2 fruit fly cellular contexts compared by ENCODE assay signal in the genomic region with DNA sequence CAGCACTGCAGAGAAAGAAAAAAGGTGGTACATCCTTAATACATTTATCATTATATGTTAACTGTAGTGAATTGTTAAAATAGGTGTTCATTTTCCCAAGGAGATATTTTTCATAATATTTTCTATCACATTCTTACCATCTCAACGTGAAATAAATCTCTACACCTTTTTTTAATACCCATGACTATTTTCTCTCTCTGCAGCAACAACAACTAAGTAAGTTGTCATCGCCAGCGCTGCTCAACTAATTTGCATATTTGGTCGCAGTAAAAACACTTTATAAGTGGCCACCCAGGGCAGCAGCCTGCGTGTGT.
TF ChIP-seq lines count a peak whose summit lies in the region.

No protein-coding gene starts in this region.

TF ChIP-seq in whole organism, embryonic, 481 proteins besides CTCF, POLR2A, EP300 and RAD21 (continued from another document and continues in another):
- TF ChIP-seq CG6689 (GFP tag; IDR thresholded peaks at IDR 0.05; lab: Robert Waterston, UW) (peak; percentile 29; the same call in 1 of the 2 replicates), Dek (tag; optimal IDR thresholded peaks at IDR 0.05; lab: Kevin White, UChicago) (peak; percentile 14), CG7556 (GFP tag; optimal IDR thresholded peaks at IDR 0.05; lab: Kevin White, UChicago) (peak; percentile 46), CG7372 (GFP tag; IDR thresholded peaks at IDR 0.05; lab: Robert Waterston, UW) (no peak), gem (tag; optimal IDR thresholded peaks at IDR 0.05; lab: Kevin White, UChicago) (peak; percentile 72), dm (GFP tag; optimal IDR thresholded peaks at IDR 0.05; lab: Kevin White, UChicago) (no peak), Oli (tag; optimal IDR thresholded peaks at IDR 0.05; lab: Kevin White, UChicago) (peak; percentile 53), grau (tag; optimal IDR thresholded peaks at IDR 0.05; lab: Kevin White, UChicago) (peak; percentile 58), CG17359 (tag; optimal IDR thresholded peaks at IDR 0.05; lab: Kevin White, UChicago) (peak; percentile 61), ATbp (GFP tag; optimal IDR thresholded peaks at IDR 0.05; lab: Kevin White, UChicago) (peak; percentile 33), CG8359 (GFP tag; optimal IDR thresholded peaks at IDR 0.05; lab: Kevin White, UChicago; ENCODE audit: borderline replicate concordance) (no peak), CG8089 (GFP tag; optimal IDR thresholded peaks at IDR 0.05; lab: Kevin White, UChicago) (no peak), CG17361 (GFP tag; IDR thresholded peaks at IDR 0.05; lab: Robert Waterston, UW) (0 out of 3 replicates have a peak, but pooled peaks have one; percentile 25), CG11247 (GFP tag; IDR thresholded peaks at IDR 0.05; lab: Robert Waterston, UW) (no peak), CG7839 (tag; optimal IDR thresholded peaks at IDR 0.05; lab: Kevin White, UChicago) (peak; percentile 58), CG15696 (tag; optimal IDR thresholded peaks at IDR 0.05; lab: Kevin White, UChicago) (peak; percentile 28), CoRest (tag; optimal IDR thresholded peaks at IDR 0.05; lab: Kevin White, UChicago) (peak; percentile 48), lola (GFP tag; optimal IDR thresholded peaks at IDR 0.05; lab: Kevin White, UChicago) (peak in 1 of 3 experiments; percentile 56), Spps (tag; optimal IDR thresholded peaks at IDR 0.05; lab: Kevin White, UChicago) (peak; percentile 36), Sox100B (GFP tag; optimal IDR thresholded peaks at IDR 0.05; lab: Kevin White, UChicago) (peak; percentile 47), CG2116 (GFP tag; optimal IDR thresholded peaks at IDR 0.05; lab: Kevin White, UChicago) (no peak), fru (optimal IDR thresholded peaks at IDR 0.05; lab: Kevin White, UChicago) (no peak), E2f2 (GFP tag; IDR thresholded peaks at IDR 0.05; lab: Robert Waterston, UW) (no peak), CG2120 (GFP tag; optimal IDR thresholded peaks at IDR 0.05; lab: Kevin White, UChicago) (peak; percentile 0), unpg (GFP tag; optimal IDR thresholded peaks at IDR 0.05; lab: Kevin White, UChicago) (peak; percentile 61), Elba2 (GFP tag; optimal IDR thresholded peaks at IDR 0.05; lab: Kevin White, UChicago) (no peak), Chrac-16 (GFP tag; optimal IDR thresholded peaks at IDR 0.05; lab: Kevin White, UChicago) (peak; percentile 0), Abd-B (GFP tag; optimal IDR thresholded peaks at IDR 0.05; lab: Kevin White, UChicago) (peak; percentile 51), croc (GFP tag; conservative IDR thresholded peaks at IDR 0.05; lab: Robert Waterston, UW) (peak; percentile 41; the same call in 1 of the 3 replicates), CG30431 (GFP tag; optimal IDR thresholded peaks at IDR 0.05; lab: Kevin White, UChicago) (peak; percentile 8), CG9727 (GFP tag; optimal IDR thresholded peaks at IDR 0.05; lab: Kevin White, UChicago) (peak; percentile 33), CG17568 (GFP tag; optimal IDR thresholded peaks at IDR 0.05; lab: Kevin White, UChicago) (peak; percentile 8), CG5245 (GFP tag; optimal IDR thresholded peaks at IDR 0.05; lab: Kevin White, UChicago) (peak; percentile 62), CG30020 (tag; optimal IDR thresholded peaks at IDR 0.05; lab: Kevin White, UChicago) (no peak), Ptx1 (GFP tag; IDR thresholded peaks at IDR 0.05; lab: Robert Waterston, UW) (peak; percentile 29; the same call in 1 of the 2 replicates), PHDP (tag; optimal IDR thresholded peaks at IDR 0.05; lab: Kevin White, UChicago) (peak; percentile 64), trem (tag; optimal IDR thresholded peaks at IDR 0.05; lab: Kevin White, UChicago) (peak; percentile 39), vvl (GFP tag; IDR thresholded peaks at IDR 0.05; lab: Robert Waterston, UW) (peak; percentile 74), Six4 (GFP tag; optimal IDR thresholded peaks at IDR 0.05; lab: Kevin White, UChicago) (peak; percentile 7), CG31441 (GFP tag; IDR thresholded peaks at IDR 0.05; lab: Robert Waterston, UW) (peak; percentile 52; the same call in 1 of the 2 replicates), CG13424 (tag; optimal IDR thresholded peaks at IDR 0.05; lab: Kevin White, UChicago) (peak; percentile 58), CG2678 (tag; optimal IDR thresholded peaks at IDR 0.05; lab: Kevin White, UChicago) (peak; percentile 62), oc (tag; optimal IDR thresholded peaks at IDR 0.05; lab: Kevin White, UChicago) (peak; percentile 44), CG6254 (GFP tag; optimal IDR thresholded peaks at IDR 0.05; lab: Kevin White, UChicago) (no peak), tgo (GFP tag; IDR thresholded peaks at IDR 0.05; lab: Robert Waterston, UW) (peak; percentile 19; the same call in 1 of the 3 replicates), CG34422 (GFP tag; IDR thresholded peaks at IDR 0.05; lab: Robert Waterston, UW) (no peak), crol (GFP tag; IDR thresholded peaks at IDR 0.05; lab: Robert Waterston, UW) (no peak), cg (GFP tag; optimal IDR thresholded peaks at IDR 0.05; lab: Kevin White, UChicago) (no peak), gsb (GFP tag; IDR thresholded peaks at IDR 0.05; lab: Robert Waterston, UW) (no peak), chn (GFP tag; optimal IDR thresholded peaks at IDR 0.05; lab: Kevin White, UChicago) (peak; percentile 12), zf30C (GFP tag; optimal IDR thresholded peaks at IDR 0.05; lab: Kevin White, UChicago) (peak; percentile 53), GATAe (GFP tag; conservative IDR thresholded peaks at IDR 0.05; lab: Robert Waterston, UW) (no peak), h (optimal IDR thresholded peaks at IDR 0.05; lab: Kevin White, UChicago) (no peak), ind (GFP tag; optimal IDR thresholded peaks at IDR 0.05; lab: Kevin White, UChicago) (peak; percentile 19), gsb-n (tag; optimal IDR thresholded peaks at IDR 0.05; lab: Kevin White, UChicago) (peak; percentile 53), CG8388 (GFP tag; optimal IDR thresholded peaks at IDR 0.05; lab: Kevin White, UChicago) (peak; percentile 49), CG2889 (GFP tag; IDR thresholded peaks at IDR 0.05; lab: Robert Waterston, UW) (no peak), en (GFP tag; optimal IDR thresholded peaks at IDR 0.05; lab: Kevin White, UChicago) (peak; percentile 16), sob (GFP tag; IDR thresholded peaks at IDR 0.05; lab: Robert Waterston, UW) (0 out of 2 replicates have a peak, but pooled peaks have one; percentile 15), CG14667 (GFP tag; IDR thresholded peaks at IDR 0.05; lab: Robert Waterston, UW) (0 out of 2 replicates have a peak, but pooled peaks have one; percentile 16), nerfin-1 (tag; optimal IDR thresholded peaks at IDR 0.05; lab: Kevin White, UChicago) (peak; percentile 31), pfk (GFP tag; optimal IDR thresholded peaks at IDR 0.05; lab: Kevin White, UChicago) (no peak), az2 (GFP tag; optimal IDR thresholded peaks at IDR 0.05; lab: Kevin White, UChicago) (peak; percentile 41)

TF ChIP-seq in whole organism, prepupa, 60 proteins besides CTCF, POLR2A, EP300 and RAD21 (continued from another document):
- TF ChIP-seq CG10669 (GFP tag; optimal IDR thresholded peaks at IDR 0.05; lab: Kevin White, UChicago) (peak; percentile 62), Met (GFP tag; optimal IDR thresholded peaks at IDR 0.05; lab: Kevin White, UChicago) (peak; percentile 49), svp (GFP tag; lab: Kevin White, UChicago) (peak; percentile 13), CG4318 (GFP tag; optimal IDR thresholded peaks at IDR 0.05; lab: Kevin White, UChicago) (peak; percentile 24), CG11762 (GFP tag; optimal IDR thresholded peaks at IDR 0.05; lab: Kevin White, UChicago; ENCODE audit: insufficient read depth) (no peak), Sox102F (GFP tag; optimal IDR thresholded peaks at IDR 0.05; lab: Kevin White, UChicago) (no peak), ss (GFP tag; optimal IDR thresholded peaks at IDR 0.05; lab: Kevin White, UChicago) (no peak), CG6854 (GFP tag; optimal IDR thresholded peaks at IDR 0.05; lab: Kevin White, UChicago) (no peak), Ets96B (tag; optimal IDR thresholded peaks at IDR 0.05; lab: Kevin White, UChicago) (peak; percentile 71), Ets21C (GFP tag; optimal IDR thresholded peaks at IDR 0.05; lab: Kevin White, UChicago) (no peak), CG9139 (GFP tag; optimal IDR thresholded peaks at IDR 0.05; lab: Kevin White, UChicago) (no peak), Hr4 (GFP tag; optimal IDR thresholded peaks at IDR 0.05; lab: Kevin White, UChicago) (peak; percentile 58), eg (GFP tag; IDR thresholded peaks at IDR 0.05; lab: Robert Waterston, UW) (peak; percentile 44; the same call in 1 of the 3 replicates), CG8632 (GFP tag; optimal IDR thresholded peaks at IDR 0.05; lab: Kevin White, UChicago) (peak; percentile 31), Hr39 (GFP tag; optimal IDR thresholded peaks at IDR 0.05; lab: Kevin White, UChicago) (peak; percentile 31), achi (GFP tag; optimal IDR thresholded peaks at IDR 0.05; lab: Kevin White, UChicago) (peak; percentile 54), CG34406 (GFP tag; optimal IDR thresholded peaks at IDR 0.05; lab: Kevin White, UChicago) (peak; percentile 6), lz (GFP tag; optimal IDR thresholded peaks at IDR 0.05; lab: Kevin White, UChicago) (peak; percentile 31), acj6 (GFP tag; optimal IDR thresholded peaks at IDR 0.05; lab: Kevin White, UChicago) (peak; percentile 35), cyc (GFP tag; optimal IDR thresholded peaks at IDR 0.05; lab: Kevin White, UChicago) (peak; percentile 30), Sox15 (GFP tag; optimal IDR thresholded peaks at IDR 0.05; lab: Kevin White, UChicago) (peak; percentile 16), CG6792 (GFP tag; optimal IDR thresholded peaks at IDR 0.05; lab: Kevin White, UChicago) (no peak), CG6808 (GFP tag; optimal IDR thresholded peaks at IDR 0.05; lab: Kevin White, UChicago) (peak; percentile 6), CG7368 (GFP tag; optimal IDR thresholded peaks at IDR 0.05; lab: Kevin White, UChicago) (no peak), CG16779 (tag; optimal IDR thresholded peaks at IDR 0.05; lab: Kevin White, UChicago) (no peak), net (GFP tag; optimal IDR thresholded peaks at IDR 0.05; lab: Kevin White, UChicago) (peak; percentile 42), CG32006 (GFP tag; optimal IDR thresholded peaks at IDR 0.05; lab: Kevin White, UChicago) (peak; percentile 63), salr (GFP tag; optimal IDR thresholded peaks at IDR 0.05; lab: Kevin White, UChicago) (peak in 1 of 2 experiments; percentile 37), CG6276 (GFP tag; optimal IDR thresholded peaks at IDR 0.05; lab: Kevin White, UChicago) (peak; percentile 36), Lpt (GFP tag; optimal IDR thresholded peaks at IDR 0.05; lab: Kevin White, UChicago) (no peak), Smox (GFP tag; optimal IDR thresholded peaks at IDR 0.05; lab: Kevin White, UChicago) (peak; percentile 15), fd59A (GFP tag; optimal IDR thresholded peaks at IDR 0.05; lab: Kevin White, UChicago) (peak; percentile 55), esn (GFP tag; optimal IDR thresholded peaks at IDR 0.05; lab: Kevin White, UChicago) (peak; percentile 48), CG8319 (GFP tag; optimal IDR thresholded peaks at IDR 0.05; lab: Kevin White, UChicago) (no peak), Eip93F (GFP tag; optimal IDR thresholded peaks at IDR 0.05; lab: Kevin White, UChicago) (no peak), dac (GFP tag; optimal IDR thresholded peaks at IDR 0.05; lab: Kevin White, UChicago) (no peak), CG11902 (GFP tag; optimal IDR thresholded peaks at IDR 0.05; lab: Kevin White, UChicago) (peak; percentile 32)
